Fruit fly (Drosophila melanogaster) whole organism: ENCODE measurements around the gene Oatp33Eb.

Experiments
- CG8478 ChIP-seq: fragments of >200 bp; optimal IDR thresholded peaks from 2 replicates; lab custom pipeline; 2018; ENCODE audit warnings: inconsistent platforms
- Dll ChIP-seq: fragments of >200 bp; optimal IDR thresholded peaks from 2 replicates; lab custom pipeline; 2017
- EcR ChIP-seq, 2 experiments: fragments of >200 bp; optimal IDR thresholded peaks; 2 replicates each; lab custom pipeline; 2017; ENCODE audit warnings: missing biosample characterization in 2 of 2, missing genetic modification characterization in 2 of 2, missing genetic modification reagents in 2 of 2
- pan ChIP-seq: fragments of >200 bp; optimal IDR thresholded peaks from 2 replicates; lab custom pipeline; 2017
- psq ChIP-seq: fragments of >200 bp; optimal IDR thresholded peaks from 2 replicates; lab custom pipeline; 2017
- usp ChIP-seq: fragments of >200 bp; optimal IDR thresholded peaks from 2 replicates; lab custom pipeline; 2017; ENCODE audit warnings: missing biosample characterization, missing genetic modification characterization, mixed read lengths

Oatp33Eb gene

DNA sequence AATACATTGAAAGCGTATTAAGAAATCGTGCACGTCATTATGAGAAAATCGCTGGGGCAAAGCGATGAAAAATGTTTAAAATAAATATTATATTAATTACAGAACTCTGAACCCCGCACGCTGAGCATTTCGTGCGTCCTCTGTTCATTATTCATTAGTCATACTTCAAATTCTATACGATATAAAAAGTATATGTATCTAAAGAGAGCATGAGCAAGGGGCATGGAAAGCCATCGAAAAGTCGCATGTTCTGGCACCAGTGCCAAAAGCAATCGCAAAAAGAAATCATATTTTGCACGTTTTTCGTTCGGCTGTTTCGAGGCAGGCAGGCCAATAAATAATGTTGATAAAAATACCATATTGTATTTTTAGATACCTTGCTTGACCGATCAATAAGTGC lies 10.9 kb downstream of the Oatp33Eb start:
- TF ChIP-seq pan (no peak), psq (lab: Kevin White, UChicago) (no peak), CG8478 (lab: Kevin White, UChicago) (no peak), EcR (GFP tag; optimal IDR thresholded peaks at IDR 0.05; lab: Kevin White, UChicago) (no peak), Dll (lab: Kevin White, UChicago) (no peak), usp (no peak)

DNA sequence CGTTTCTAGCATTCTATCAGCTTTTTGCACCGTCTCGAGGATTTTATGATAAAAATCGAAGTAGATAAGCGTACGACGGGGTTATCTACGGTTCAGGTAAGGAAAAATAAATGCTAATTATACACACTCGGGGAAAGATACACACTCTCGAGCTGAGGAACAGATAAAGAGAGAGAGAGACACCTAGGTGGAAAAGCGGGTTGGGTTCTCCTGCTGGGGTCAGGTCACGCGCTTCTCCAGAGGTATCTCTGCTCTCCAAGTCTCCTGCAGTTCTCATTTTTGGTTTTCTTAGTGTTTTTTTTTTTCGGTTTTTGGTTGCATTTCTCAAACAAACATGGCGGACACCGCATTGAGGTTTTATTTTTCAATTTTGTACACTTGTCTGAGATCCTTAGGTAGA lies 11.6 kb downstream of the Oatp33Eb start:
- TF ChIP-seq pan (no peak), psq (lab: Kevin White, UChicago) (no peak), Dll (lab: Kevin White, UChicago) (no peak), usp (no peak), CG8478 (lab: Kevin White, UChicago) (no peak), EcR (GFP tag; optimal IDR thresholded peaks at IDR 0.05; lab: Kevin White, UChicago) (no peak)

- TF ChIP-seq EcR (GFP tag; optimal IDR thresholded peaks at IDR 0.05; lab: Kevin White, UChicago) = no peak
- TF ChIP-seq pan = no peak
- no peak for TF ChIP-seq CG8478 (lab: Kevin White, UChicago)
- TF ChIP-seq usp = no peak
- no peak for TF ChIP-seq psq (lab: Kevin White, UChicago)
Observed at dm6 chr2L:12460767-12461739, 12.8 kb downstream of the Oatp33Eb start.

dm6 chr2L:12463037-12463436 lies 14.8 kb downstream of the Oatp33Eb start:
- TF ChIP-seq psq (lab: Kevin White, UChicago) (no peak), pan (no peak), EcR (GFP tag; optimal IDR thresholded peaks at IDR 0.05; lab: Kevin White, UChicago) (no peak), CG8478 (lab: Kevin White, UChicago) (no peak)

DNA sequence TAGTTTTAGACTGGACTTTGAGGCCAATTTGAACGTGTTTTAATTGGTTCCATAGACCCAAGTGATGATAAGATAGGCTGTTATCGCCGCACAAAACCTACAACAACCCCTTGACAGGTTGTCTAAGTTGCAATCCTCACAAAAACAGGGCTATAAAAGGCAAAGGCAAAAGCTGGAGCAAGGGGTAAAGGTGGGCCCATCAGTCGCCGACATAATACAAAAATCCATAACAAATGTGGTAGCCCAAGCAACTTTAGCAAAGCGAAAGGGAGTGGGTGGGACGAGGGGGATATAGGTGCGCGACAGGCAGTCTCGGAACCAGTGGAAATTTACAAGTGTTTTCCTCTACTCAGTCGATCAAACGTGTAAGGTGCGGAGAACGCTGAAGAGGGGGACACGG lies 15.8 kb downstream of the Oatp33Eb start:
- no peak for TF ChIP-seq EcR (GFP tag; optimal IDR thresholded peaks at IDR 0.05; lab: Kevin White, UChicago)
- TF ChIP-seq psq (lab: Kevin White, UChicago) = no peak
- no peak for TF ChIP-seq Dll (lab: Kevin White, UChicago)
- TF ChIP-seq usp = no peak

DNA sequence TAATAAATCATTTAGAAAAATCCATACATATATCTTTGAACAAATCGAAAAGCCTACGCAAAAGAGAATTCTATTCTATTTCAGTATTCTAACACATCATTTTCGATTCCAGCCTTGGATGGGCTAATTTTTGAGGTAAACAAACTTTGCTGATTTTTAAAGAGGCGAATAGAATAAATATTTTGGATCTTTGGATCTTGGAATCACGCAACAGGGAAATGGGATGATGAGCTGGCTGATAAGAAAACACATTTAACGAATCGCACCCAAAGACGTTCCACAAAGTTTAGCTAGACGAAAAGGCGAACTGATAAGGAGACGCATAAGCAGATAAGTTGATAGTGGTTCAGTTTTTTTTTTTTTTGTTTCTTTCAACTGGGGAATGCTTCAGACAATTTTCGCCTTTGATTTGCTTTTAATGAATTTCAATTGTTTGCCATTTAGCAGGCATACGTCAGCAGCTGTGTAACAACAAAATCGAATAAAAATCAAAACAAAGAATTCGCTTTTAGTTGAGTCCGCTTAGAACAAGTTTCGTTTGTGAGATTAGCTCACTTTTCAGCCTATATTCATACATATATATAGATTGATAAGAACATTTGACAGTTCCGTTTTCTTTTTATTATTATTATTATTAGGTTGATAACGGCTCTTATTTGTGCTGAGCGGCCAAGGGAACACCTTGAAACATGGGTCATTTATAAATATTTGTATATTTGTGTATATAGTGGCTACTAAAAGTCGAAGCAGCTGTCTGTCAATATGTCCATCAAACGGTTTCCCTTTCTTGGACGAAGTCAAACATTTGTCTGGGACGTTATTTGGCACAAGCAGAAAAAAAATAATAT lies 17.1 kb downstream of the Oatp33Eb start:
- TF ChIP-seq EcR (GFP tag; optimal IDR thresholded peaks at IDR 0.05; lab: Kevin White, UChicago) (no peak), pan (no peak), psq (lab: Kevin White, UChicago) (no peak), CG8478 (lab: Kevin White, UChicago) (no peak), Dll (lab: Kevin White, UChicago) (no peak), usp (no peak)

DNA sequence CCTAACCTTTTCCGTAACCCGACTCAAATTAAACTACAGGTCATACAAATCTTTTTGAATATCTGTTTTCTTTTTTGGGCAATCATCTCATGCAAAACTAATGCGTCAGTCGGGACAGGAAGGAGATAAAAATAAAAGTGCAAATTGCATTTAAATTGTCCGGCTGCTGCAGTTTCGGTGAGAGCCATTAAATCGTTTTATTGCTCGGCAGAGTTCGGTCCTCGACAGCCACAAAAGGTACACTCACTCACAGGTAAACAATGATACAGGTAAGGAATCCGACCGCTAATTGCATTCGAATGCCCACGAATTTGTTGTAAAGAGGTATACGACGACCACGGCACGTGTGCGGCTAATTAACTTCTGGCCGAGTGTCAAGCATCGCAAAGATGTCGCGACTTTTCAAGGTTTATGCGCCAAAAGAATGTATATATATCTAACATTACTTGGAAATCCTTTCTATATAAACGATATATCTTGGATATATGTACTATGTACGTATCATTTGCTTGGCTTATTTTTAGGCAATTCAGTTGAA lies 18.3 kb downstream of the Oatp33Eb start:
- no peak for TF ChIP-seq usp
- TF ChIP-seq Dll (lab: Kevin White, UChicago) = no peak
- TF ChIP-seq psq (lab: Kevin White, UChicago) = no peak
- no peak for TF ChIP-seq EcR (GFP tag; optimal IDR thresholded peaks at IDR 0.05; lab: Kevin White, UChicago)
- no peak for TF ChIP-seq CG8478 (lab: Kevin White, UChicago)
- TF ChIP-seq pan = no peak

- TF ChIP-seq EcR (GFP tag; optimal IDR thresholded peaks at IDR 0.05; lab: Kevin White, UChicago) (no peak), Dll (lab: Kevin White, UChicago) (no peak), psq (lab: Kevin White, UChicago) (no peak), CG8478 (lab: Kevin White, UChicago) (no peak), pan (no peak), usp (no peak)
Observed at dm6 chr2L:12467673-12468072, 19.4 kb downstream of the Oatp33Eb start.

- TF ChIP-seq Dll (lab: Kevin White, UChicago) (no peak), pan (no peak), CG8478 (lab: Kevin White, UChicago) (no peak), psq (lab: Kevin White, UChicago) (no peak), EcR (GFP tag; optimal IDR thresholded peaks at IDR 0.05; lab: Kevin White, UChicago) (no peak), usp (no peak)
Observed at dm6 chr2L:12468813-12469212, 20.5 kb downstream of the Oatp33Eb start.

- no peak for TF ChIP-seq Dll (lab: Kevin White, UChicago)
- TF ChIP-seq usp = no peak
- TF ChIP-seq pan = no peak
- no peak for TF ChIP-seq CG8478 (lab: Kevin White, UChicago)
- TF ChIP-seq EcR (GFP tag; optimal IDR thresholded peaks at IDR 0.05; lab: Kevin White, UChicago) = no peak
- TF ChIP-seq psq (lab: Kevin White, UChicago) = no peak
Observed at dm6 chr2L:12469235-12469634, 21.0 kb downstream of the Oatp33Eb start.

DNA sequence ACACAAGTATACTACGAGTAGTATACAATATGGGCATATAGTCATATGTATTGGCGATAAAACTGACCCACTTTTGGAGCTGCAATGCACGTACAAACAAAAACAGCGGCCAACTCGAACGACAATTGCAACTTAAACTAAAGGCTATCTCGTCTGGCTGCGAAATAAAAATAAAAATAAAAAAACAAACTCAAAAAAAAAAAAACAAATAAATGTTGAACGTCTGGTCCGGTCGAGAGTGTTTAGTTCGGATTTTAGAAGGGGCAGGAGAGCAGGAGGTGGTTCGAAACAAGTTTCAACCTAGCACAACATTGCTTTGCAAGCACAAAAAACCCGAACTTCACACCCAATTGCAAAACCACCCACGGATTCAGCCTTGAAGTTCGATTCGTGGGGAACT lies 23.7 kb downstream of the Oatp33Eb start:
- TF ChIP-seq CG8478 (lab: Kevin White, UChicago) (no peak), EcR (GFP tag; optimal IDR thresholded peaks at IDR 0.05; lab: Kevin White, UChicago) (no peak), usp (no peak), pan (no peak)

dm6 chr2L:12472988-12473387 lies 24.7 kb downstream of the Oatp33Eb start:
- TF ChIP-seq Dll (lab: Kevin White, UChicago) (no peak), EcR (GFP tag; optimal IDR thresholded peaks at IDR 0.05; lab: Kevin White, UChicago) (no peak), CG8478 (lab: Kevin White, UChicago) (no peak), pan (no peak), usp (no peak), psq (lab: Kevin White, UChicago) (no peak)
